Worm (Caenorhabditis elegans) whole organism, early embryonic: ENCODE results near the gene arp-1.

Experiments
- ama-1 ChIP-seq: fragments of 150-350 bp; optimal IDR thresholded peaks from 2 replicates; lab custom pipeline; 2014
- sea-1 ChIP-seq: fragments of 200-800 bp; sonication (Bioruptor generic); conservative IDR thresholded peaks from 2 replicates; pipeline ENCODE4 v1.3.6; 2022; ENCODE audit warnings: missing genetic modification characterization, missing compliant biosample characterization

ce11 chrII:15076778-15077435 is 43.2 kb upstream of the arp-1 start, which contains the start of gene Y53F4B.19:
- TF ChIP-seq sea-1 (GFP tag; lab: Robert Waterston, UW) (no peak), ama-1 (lab: Kevin White, UChicago) (no peak)
